Fruit fly (Drosophila melanogaster) whole organism, embryonic: Measurements from ENCODE around the gene CG8851.

ENCODE experiments used
- Bdp1 ChIP-seq: fragments of 200-800 bp; sonication (Bioruptor generic); optimal IDR thresholded peaks from 3 replicates; lab custom pipeline; 2016; ENCODE audit warnings: missing biosample characterization, missing genetic modification characterization
- CG10209 ChIP-seq: fragments of 200-800 bp; sonication (Bioruptor generic); optimal IDR thresholded peaks from 3 replicates; lab custom pipeline; 2017; ENCODE audit warnings: missing biosample characterization, mild to moderate bottlenecking, missing genetic modification characterization, missing genetic modification reagents
- CG11085 ChIP-seq: fragments of 200-800 bp; sonication (Bioruptor generic); IDR thresholded peaks from 2 replicates; pipeline ENCODE4 v1.3.6; 2022; ENCODE audit warnings: missing biosample characterization, missing genetic modification characterization
- CG12299 ChIP-seq: fragments of 200-800 bp; sonication (Bioruptor generic); optimal IDR thresholded peaks from 2 replicates; lab custom pipeline; 2018; ENCODE audit warnings: missing biosample characterization, mild to moderate bottlenecking, missing genetic modification characterization
- CG12744 ChIP-seq: fragments of 200-800 bp; sonication (Bioruptor generic); optimal IDR thresholded peaks from 2 replicates; lab custom pipeline; 2016; ENCODE audit warnings: missing biosample characterization, missing genetic modification characterization
- CG15073 ChIP-seq: fragments of 200-800 bp; sonication (Bioruptor generic); optimal IDR thresholded peaks from 2 replicates; lab custom pipeline; 2016; ENCODE audit warnings: missing biosample characterization, missing genetic modification characterization
- CG15479 ChIP-seq: fragments of 200-800 bp; sonication (Bioruptor generic); optimal IDR thresholded peaks from 3 replicates; lab custom pipeline; 2019; ENCODE audit warnings: missing biosample characterization, mild to moderate bottlenecking, missing genetic modification characterization, moderate library complexity
- CG17328 ChIP-seq: fragments of 200-800 bp; sonication (Bioruptor generic); IDR thresholded peaks from 2 replicates; pipeline ENCODE4 v1.3.6; 2022; ENCODE audit warnings: missing biosample characterization, missing genetic modification characterization
- CG17359 ChIP-seq: fragments of 200-800 bp; sonication (Bioruptor generic); optimal IDR thresholded peaks from 3 replicates; lab custom pipeline; 2018; ENCODE audit warnings: missing biosample characterization, mild to moderate bottlenecking, missing genetic modification characterization, moderate library complexity
- CG17361 ChIP-seq: fragments of 200-800 bp; sonication (Bioruptor generic); IDR thresholded peaks from 3 replicates; pipeline ENCODE4 v1.3.6; 2022; ENCODE audit warnings: missing biosample characterization, missing genetic modification characterization
- CG3281 ChIP-seq: fragments of 200-800 bp; sonication (Bioruptor generic); optimal IDR thresholded peaks from 3 replicates; lab custom pipeline; 2017; ENCODE audit warnings: missing biosample characterization, mild to moderate bottlenecking, missing genetic modification characterization
- CG3726 ChIP-seq: fragments of 200-800 bp; sonication (Bioruptor generic); IDR thresholded peaks from 3 replicates; pipeline ENCODE4, ENCODE4 v1.3.6; 2022; ENCODE audit warnings: missing biosample characterization, missing genetic modification characterization
- CG4282 ChIP-seq: fragments of 200-800 bp; sonication (Bioruptor generic); optimal IDR thresholded peaks from 2 replicates; lab custom pipeline; 2016; ENCODE audit warnings: missing biosample characterization, missing genetic modification characterization
- CG4730 ChIP-seq: fragments of 200-800 bp; sonication (Bioruptor generic); IDR thresholded peaks from 2 replicates; pipeline ENCODE4 v1.3.6; 2022; ENCODE audit warnings: missing biosample characterization, missing genetic modification characterization
- CG6813 ChIP-seq: fragments of 200-800 bp; sonication (Bioruptor generic); optimal IDR thresholded peaks from 2 replicates; lab custom pipeline; 2017; ENCODE audit warnings: missing biosample characterization, missing genetic modification characterization, mild to moderate bottlenecking, moderate library complexity, missing genetic modification reagents
- CG7357 ChIP-seq: fragments of 200-800 bp; sonication (Bioruptor generic); IDR thresholded peaks from 3 replicates; pipeline ENCODE4 v1.3.6; 2022; ENCODE audit warnings: missing biosample characterization, missing genetic modification characterization
- CG8290 ChIP-seq, 3 experiments: fragments of 200-800 bp; sonication (Bioruptor generic); optimal IDR thresholded peaks; 2 replicates each; lab custom pipeline; 2016 to 2019; ENCODE audit warnings: missing biosample characterization in 3 of 3, missing genetic modification characterization in 3 of 3, mild to moderate bottlenecking in 2 of 3, moderate library complexity in 1 of 3
- CG8765 ChIP-seq: fragments of 200-800 bp; sonication (Bioruptor generic); IDR thresholded peaks from 2 replicates; pipeline ENCODE4 v1.3.6; 2022; ENCODE audit warnings: missing biosample characterization, missing genetic modification characterization
- Camta ChIP-seq: fragments of 200-800 bp; sonication (Bioruptor generic); optimal IDR thresholded peaks from 2 replicates; lab custom pipeline; 2016; ENCODE audit warnings: missing biosample characterization, missing genetic modification characterization
- CkIIα-i1 ChIP-seq: fragments of 200-800 bp; sonication (Bioruptor generic); IDR thresholded peaks from 2 replicates; pipeline ENCODE4 v1.3.6; 2022; ENCODE audit warnings: missing biosample characterization, missing genetic modification characterization
- D ChIP-seq, 2 experiments: fragments of 200-800 bp in 1 of 2; fragments of >200 bp in 1 of 2; sonication (Bioruptor generic) in 1 of 2; optimal IDR thresholded peaks; 2 replicates in 1 of 2; 3 replicates in 1 of 2; lab custom pipeline; 2017; ENCODE audit warnings: mild to moderate bottlenecking in 1 of 2, missing biosample characterization in 1 of 2, missing genetic modification characterization in 1 of 2, missing genetic modification reagents in 1 of 2
- Dref ChIP-seq: fragments of 200-800 bp; sonication (Bioruptor generic); IDR thresholded peaks from 2 replicates; pipeline ENCODE4 v1.3.6; 2022; ENCODE audit warnings: missing biosample characterization, missing genetic modification characterization
- E2f1 ChIP-seq: fragments of 200-800 bp; sonication (Bioruptor generic); IDR thresholded peaks from 2 replicates; pipeline ENCODE4 v1.3.6; 2022; ENCODE audit warnings: missing biosample characterization, missing genetic modification characterization
- Fer3 ChIP-seq: fragments of 200-800 bp; sonication (Bioruptor generic); optimal IDR thresholded peaks from 2 replicates; lab custom pipeline; 2018; ENCODE audit warnings: missing biosample characterization, mild to moderate bottlenecking, missing genetic modification characterization, moderate library complexity
- HHEX ChIP-seq: fragments of 200-800 bp; sonication (Bioruptor generic); optimal IDR thresholded peaks from 3 replicates; lab custom pipeline; 2017; ENCODE audit warnings: missing biosample characterization, mild to moderate bottlenecking, missing genetic modification characterization, missing genetic modification reagents
- Nf-YC ChIP-seq: fragments of 200-800 bp; optimal IDR thresholded peaks from 3 replicates; lab custom pipeline; 2019; ENCODE audit warnings: missing biosample characterization, mild to moderate bottlenecking, missing genetic modification characterization, moderate library complexity
- Oli ChIP-seq: fragments of 200-800 bp; sonication (Bioruptor generic); optimal IDR thresholded peaks from 2 replicates; lab custom pipeline; 2018; ENCODE audit warnings: missing biosample characterization, mild to moderate bottlenecking, missing genetic modification characterization, moderate library complexity
- Sox100B ChIP-seq: fragments of 200-800 bp; sonication (Bioruptor generic); optimal IDR thresholded peaks from 3 replicates; lab custom pipeline; 2018; ENCODE audit warnings: missing biosample characterization, mild to moderate bottlenecking, missing genetic modification characterization
- Ssrp ChIP-seq: fragments of 200-800 bp; sonication (Bioruptor generic); optimal IDR thresholded peaks from 2 replicates; lab custom pipeline; 2018; ENCODE audit warnings: missing biosample characterization, mild to moderate bottlenecking, missing genetic modification characterization, moderate library complexity
- Xbp1 ChIP-seq: fragments of 200-800 bp; sonication (Bioruptor generic); optimal IDR thresholded peaks from 3 replicates; lab custom pipeline; 2016; ENCODE audit warnings: missing biosample characterization, mild to moderate bottlenecking, missing genetic modification characterization
- az2 ChIP-seq: fragments of 200-800 bp; sonication (Bioruptor generic); optimal IDR thresholded peaks from 3 replicates; lab custom pipeline; 2016; ENCODE audit warnings: missing biosample characterization, missing genetic modification characterization
- bab2 ChIP-seq: fragments of 200-800 bp; sonication (Bioruptor generic); optimal IDR thresholded peaks from 2 replicates; lab custom pipeline; 2016; ENCODE audit warnings: missing biosample characterization, missing genetic modification characterization
- bbx ChIP-seq: fragments of 200-800 bp; sonication (Bioruptor generic); IDR thresholded peaks from 2 replicates; pipeline ENCODE4 v1.3.6; 2022; ENCODE audit warnings: missing biosample characterization, missing genetic modification characterization; ENCODE audit not compliant: partially characterized antibody
- bcd ChIP-seq: fragments of 200-800 bp; sonication (Bioruptor generic); optimal IDR thresholded peaks from 2 replicates; lab custom pipeline; 2017; ENCODE audit warnings: missing biosample characterization, mild to moderate bottlenecking, missing genetic modification characterization
- gsb ChIP-seq: fragments of 200-800 bp; sonication (Bioruptor generic); IDR thresholded peaks from 2 replicates; pipeline ENCODE4 v1.3.6; 2022; ENCODE audit warnings: missing biosample characterization, missing genetic modification characterization
- gsb-n ChIP-seq: fragments of 200-800 bp; sonication (Bioruptor generic); optimal IDR thresholded peaks from 3 replicates; lab custom pipeline; 2018; ENCODE audit warnings: missing biosample characterization, mild to moderate bottlenecking, missing genetic modification characterization
- hth ChIP-seq: fragments of >200 bp; optimal IDR thresholded peaks from 2 replicates; lab custom pipeline; 2017; ENCODE audit warnings: inconsistent platforms
- inv ChIP-seq: fragments of 200-800 bp; sonication (Bioruptor generic); IDR thresholded peaks from 2 replicates; pipeline ENCODE4 v1.3.6; 2022; ENCODE audit warnings: missing biosample characterization, missing genetic modification characterization; ENCODE audit not compliant: partially characterized antibody
- lab ChIP-seq: fragments of 200-800 bp; sonication (Bioruptor generic); optimal IDR thresholded peaks from 3 replicates; lab custom pipeline; 2017; ENCODE audit warnings: missing biosample characterization, missing genetic modification characterization, mild to moderate bottlenecking, moderate library complexity, missing genetic modification reagents
- lola ChIP-seq, 3 experiments: fragments of >200 bp in 2 of 3; fragments of 200-800 bp in 1 of 3; sonication (Bioruptor generic) in 1 of 3; optimal IDR thresholded peaks; 2 replicates each; lab custom pipeline; 2017 to 2019; ENCODE audit warnings: missing biosample characterization in 3 of 3, missing genetic modification characterization in 3 of 3, mild to moderate bottlenecking in 1 of 3, moderate library complexity in 1 of 3
- onecut ChIP-seq: fragments of 200-800 bp; sonication (Bioruptor generic); IDR thresholded peaks from 2 replicates; pipeline ENCODE4 v1.3.6; 2022; ENCODE audit warnings: missing biosample characterization, missing genetic modification characterization
- pita ChIP-seq: fragments of 200-800 bp; sonication (Bioruptor generic); optimal IDR thresholded peaks from 2 replicates; lab custom pipeline; 2017; ENCODE audit warnings: missing biosample characterization, mild to moderate bottlenecking, missing genetic modification characterization
- stc ChIP-seq: fragments of 200-800 bp; sonication (Bioruptor generic); IDR thresholded peaks from 2 replicates; pipeline ENCODE4 v1.3.6; 2022; ENCODE audit warnings: missing biosample characterization, missing genetic modification characterization
- tio ChIP-seq: fragments of 200-800 bp; sonication (Bioruptor generic); optimal IDR thresholded peaks from 2 replicates; lab custom pipeline; 2017; ENCODE audit warnings: missing biosample characterization, missing genetic modification characterization, inconsistent platforms
- tna ChIP-seq: fragments of 200-800 bp; sonication (Bioruptor generic); IDR thresholded peaks from 2 replicates; pipeline ENCODE4 v1.3.6; 2022; ENCODE audit warnings: missing biosample characterization, missing genetic modification characterization; ENCODE audit not compliant: partially characterized antibody
- twi ChIP-seq: fragments of 200-800 bp; optimal IDR thresholded peaks from 2 replicates; lab custom pipeline; 2019; ENCODE audit warnings: missing biosample characterization, mild to moderate bottlenecking, missing genetic modification characterization, moderate library complexity
- usp ChIP-seq: fragments of >200 bp; optimal IDR thresholded peaks from 2 replicates; lab custom pipeline; 2017; ENCODE audit warnings: missing biosample characterization, missing genetic modification characterization
- zf30C ChIP-seq: fragments of 200-800 bp; sonication (Bioruptor generic); optimal IDR thresholded peaks from 3 replicates; lab custom pipeline; 2018; ENCODE audit warnings: missing biosample characterization, mild to moderate bottlenecking, missing genetic modification characterization

The CG8851 gene

dm6 chr2L:3472242-3472641 lies 47.2 kb upstream of the CG8851 start, which contains the start of gene Pgant4 (continued):
- TF ChIP-seq CG17328 (GFP tag; lab: Robert Waterston, UW) (peak; percentile 60), inv (GFP tag; lab: Robert Waterston, UW) (no peak), tna (GFP tag; lab: Robert Waterston, UW) (no peak), Nf-YC (tag; lab: Kevin White, UChicago) (peak; percentile 37), CG3281 (GFP tag; lab: Kevin White, UChicago) (no peak), CG15073 (no peak), Sox100B (GFP tag; lab: Kevin White, UChicago) (no peak), bcd (GFP tag; lab: Kevin White, UChicago) (peak; percentile 31), HHEX (GFP tag; lab: Kevin White, UChicago) (peak; percentile 64), twi (tag; lab: Kevin White, UChicago) (peak; percentile 31), CkIIα-i1 (GFP tag; lab: Robert Waterston, UW) (no peak), bab2 (peak; percentile 48), Ssrp (tag; lab: Kevin White, UChicago) (no peak), CG4730 (GFP tag; lab: Robert Waterston, UW) (no peak; the same call in 1 of the 2 replicates), onecut (peak; percentile 82), CG17361 (GFP tag; lab: Robert Waterston, UW) (peak; percentile 57; the same call in 1 of the 3 replicates), Dref (peak; percentile 36; the same call in 1 of the 2 replicates), az2 (GFP tag; lab: Kevin White, UChicago) (peak; percentile 71), stc (GFP tag; lab: Robert Waterston, UW) (0 out of 2 replicates have a peak, but pooled peaks have one; percentile 13), gsb-n (tag; lab: Kevin White, UChicago) (peak; percentile 89), E2f1 (GFP tag; lab: Robert Waterston, UW) (peak; percentile 49; the same call in 1 of the 2 replicates), zf30C (GFP tag; lab: Kevin White, UChicago) (no peak), hth (lab: Kevin White, UChicago) (no peak), Oli (tag; lab: Kevin White, UChicago) (peak; percentile 30), CG10209 (GFP tag; lab: Kevin White, UChicago) (peak; percentile 37), CG11085 (peak; percentile 69; the same call in 1 of the 2 replicates), bbx (GFP tag; lab: Robert Waterston, UW) (no peak), Fer3 (no peak), Camta (GFP tag; lab: Kevin White, UChicago) (peak; percentile 35), lola (GFP tag; optimal IDR thresholded peaks at IDR 0.05; lab: Kevin White, UChicago) (no peak), CG4282 (GFP tag; lab: Kevin White, UChicago) (no peak), D (optimal IDR thresholded peaks at IDR 0.05; lab: Kevin White, UChicago) (no peak), D (GFP tag; optimal IDR thresholded peaks at IDR 0.05; lab: Kevin White, UChicago) (peak; percentile 6), usp (GFP tag; lab: Kevin White, UChicago) (no peak), lab (no peak), CG12299 (tag; lab: Kevin White, UChicago) (no peak), CG6813 (GFP tag; lab: Kevin White, UChicago) (peak; percentile 26), CG7357 (GFP tag; lab: Robert Waterston, UW) (peak; percentile 43; the same call in 1 of the 3 replicates), CG15479 (GFP tag; lab: Kevin White, UChicago) (no peak), CG12744 (peak; percentile 45), tio (GFP tag; lab: Kevin White, UChicago) (no peak), CG8290 (GFP tag; optimal IDR thresholded peaks at IDR 0.05; lab: Kevin White, UChicago) (peak; percentile 62), CG8290 (tag; optimal IDR thresholded peaks at IDR 0.05; lab: Kevin White, UChicago) (peak in 1 of 2 experiments; percentile 75), gsb (peak; percentile 33; the same call in 1 of the 2 replicates), CG8765 (GFP tag; lab: Robert Waterston, UW) (0 out of 2 replicates have a peak, but pooled peaks have one; percentile 32), CG17359 (tag; lab: Kevin White, UChicago) (peak; percentile 38), Xbp1 (GFP tag; lab: Kevin White, UChicago) (peak; percentile 80), CG3726 (no peak), pita (GFP tag; lab: Kevin White, UChicago) (peak; percentile 9), Bdp1 (no peak)
